Fruit fly (Drosophila melanogaster) whole organism, embryonic: ENCODE results near the gene TbCMF46.

Experiments
- Atf-2 ChIP-seq: fragments of 200-800 bp; sonication (Bioruptor generic); optimal IDR thresholded peaks from 2 replicates; lab custom pipeline; 2016; ENCODE audit warnings: missing biosample characterization, missing genetic modification characterization
- Bdp1 ChIP-seq: fragments of 200-800 bp; sonication (Bioruptor generic); optimal IDR thresholded peaks from 3 replicates; lab custom pipeline; 2016; ENCODE audit warnings: missing biosample characterization, missing genetic modification characterization
- CG10366 ChIP-seq: fragments of 200-800 bp; sonication (Bioruptor generic); IDR thresholded peaks from 2 replicates; pipeline ENCODE4 v1.3.6; 2022; ENCODE audit warnings: missing biosample characterization, missing genetic modification characterization
- CG10431 ChIP-seq: fragments of 200-800 bp; sonication (Bioruptor generic); optimal IDR thresholded peaks from 3 replicates; lab custom pipeline; 2018; ENCODE audit warnings: missing biosample characterization, mild to moderate bottlenecking, missing genetic modification characterization
- CG10543 ChIP-seq: fragments of 200-800 bp; sonication (Bioruptor generic); optimal IDR thresholded peaks from 3 replicates; lab custom pipeline; 2017; ENCODE audit warnings: missing biosample characterization, mild to moderate bottlenecking, missing genetic modification characterization, moderate library complexity
- CG12104 ChIP-seq: fragments of 200-800 bp; sonication (Bioruptor generic); optimal IDR thresholded peaks from 3 replicates; lab custom pipeline; 2016; ENCODE audit warnings: missing biosample characterization, missing genetic modification characterization
- CG12155 ChIP-seq: fragments of 200-800 bp; sonication (Bioruptor generic); optimal IDR thresholded peaks from 3 replicates; lab custom pipeline; 2016; ENCODE audit warnings: missing biosample characterization, missing genetic modification characterization
- CG1233 ChIP-seq: fragments of 200-800 bp; sonication (Bioruptor generic); optimal IDR thresholded peaks from 4 replicates; lab custom pipeline; 2018; ENCODE audit warnings: missing biosample characterization, mild to moderate bottlenecking, missing genetic modification characterization
- CG12391 ChIP-seq: fragments of 200-800 bp; sonication (Bioruptor generic); optimal IDR thresholded peaks from 3 replicates; lab custom pipeline; 2018; ENCODE audit warnings: missing biosample characterization, mild to moderate bottlenecking, missing genetic modification characterization, moderate library complexity
- CG12744 ChIP-seq: fragments of 200-800 bp; sonication (Bioruptor generic); optimal IDR thresholded peaks from 2 replicates; lab custom pipeline; 2016; ENCODE audit warnings: missing biosample characterization, missing genetic modification characterization
- CG13123 ChIP-seq: fragments of 200-800 bp; sonication (Bioruptor generic); optimal IDR thresholded peaks from 2 replicates; lab custom pipeline; 2016; ENCODE audit warnings: missing biosample characterization, missing genetic modification characterization
- CG14667 ChIP-seq: fragments of 200-800 bp; sonication (Bioruptor generic); IDR thresholded peaks from 2 replicates; pipeline ENCODE4 v1.3.6; 2022; ENCODE audit warnings: missing biosample characterization, missing genetic modification characterization
- CG14860 ChIP-seq: fragments of 200-800 bp; sonication (Bioruptor generic); IDR thresholded peaks from 3 replicates; pipeline ENCODE4 v1.3.6; 2022; ENCODE audit warnings: missing biosample characterization, missing genetic modification characterization; ENCODE audit not compliant: partially characterized antibody
- CG18011 ChIP-seq: fragments of 200-800 bp; sonication (Bioruptor generic); optimal IDR thresholded peaks from 2 replicates; lab custom pipeline; 2017; ENCODE audit warnings: missing biosample characterization, missing genetic modification characterization, mild to moderate bottlenecking, moderate library complexity, missing genotype
- CG18764 ChIP-seq: fragments of 200-800 bp; sonication (Bioruptor generic); optimal IDR thresholded peaks from 3 replicates; lab custom pipeline; 2016; ENCODE audit warnings: missing biosample characterization, missing genetic modification characterization
- CG30431 ChIP-seq: fragments of 200-800 bp; sonication (Bioruptor generic); optimal IDR thresholded peaks from 2 replicates; lab custom pipeline; 2017; ENCODE audit warnings: missing biosample characterization, missing genetic modification characterization
- CG31441 ChIP-seq: fragments of 200-800 bp; sonication (Bioruptor generic); IDR thresholded peaks from 2 replicates; pipeline ENCODE4 v1.3.6; 2022; ENCODE audit warnings: missing biosample characterization, missing genetic modification characterization
- CG5953 ChIP-seq: fragments of 200-800 bp; sonication (Bioruptor generic); IDR thresholded peaks from 2 replicates; pipeline ENCODE4 v1.3.6; 2022; ENCODE audit warnings: missing biosample characterization, missing genetic modification characterization
- CG6689 ChIP-seq: fragments of 200-800 bp; sonication (Bioruptor generic); IDR thresholded peaks from 2 replicates; pipeline ENCODE4 v1.3.6; 2022; ENCODE audit warnings: missing biosample characterization, missing genetic modification characterization
- CG6765 ChIP-seq: fragments of 200-800 bp; sonication (Bioruptor generic); optimal IDR thresholded peaks from 3 replicates; lab custom pipeline; 2017; ENCODE audit warnings: missing biosample characterization, mild to moderate bottlenecking, missing genetic modification characterization
- CG6854 ChIP-seq: fragments of 200-800 bp; sonication (Bioruptor generic); optimal IDR thresholded peaks from 3 replicates; lab custom pipeline; 2017; ENCODE audit warnings: missing biosample characterization, mild to moderate bottlenecking, missing genetic modification characterization
- CG7357 ChIP-seq: fragments of 200-800 bp; sonication (Bioruptor generic); IDR thresholded peaks from 3 replicates; pipeline ENCODE4 v1.3.6; 2022; ENCODE audit warnings: missing biosample characterization, missing genetic modification characterization
- CG9876 ChIP-seq: fragments of 200-800 bp; sonication (Bioruptor generic); optimal IDR thresholded peaks from 2 replicates; lab custom pipeline; 2016; ENCODE audit warnings: missing biosample characterization, missing genetic modification characterization
- CHES-1-like ChIP-seq: fragments of 200-800 bp; sonication (Bioruptor generic); optimal IDR thresholded peaks from 2 replicates; lab custom pipeline; 2016; ENCODE audit warnings: missing biosample characterization, missing genetic modification characterization
- CTCF ChIP-seq: fragments of 200-800 bp; sonication (Bioruptor generic); optimal IDR thresholded peaks from 2 replicates; lab custom pipeline; 2017; ENCODE audit warnings: missing biosample characterization, mild to moderate bottlenecking, missing genetic modification characterization, moderate library complexity
- Doc2 ChIP-seq: fragments of 200-800 bp; sonication (Bioruptor generic); IDR thresholded peaks from 2 replicates; pipeline ENCODE4 v1.3.6; 2022; ENCODE audit warnings: missing biosample characterization, missing genetic modification characterization
- Fer3 ChIP-seq: fragments of 200-800 bp; sonication (Bioruptor generic); optimal IDR thresholded peaks from 2 replicates; lab custom pipeline; 2018; ENCODE audit warnings: missing biosample characterization, mild to moderate bottlenecking, missing genetic modification characterization, moderate library complexity
- GATAe ChIP-seq: fragments of 200-800 bp; sonication (Bioruptor generic); conservative IDR thresholded peaks from 2 replicates; pipeline ENCODE4 v1.3.6; 2022; ENCODE audit warnings: missing biosample characterization, missing genetic modification characterization
- HLH54F ChIP-seq: fragments of 200-800 bp; sonication (Bioruptor generic); optimal IDR thresholded peaks from 3 replicates; lab custom pipeline; 2016; ENCODE audit warnings: missing biosample characterization, missing genetic modification characterization
- HLHmδ ChIP-seq: fragments of 200-800 bp; sonication (Bioruptor generic); optimal IDR thresholded peaks from 2 replicates; lab custom pipeline; 2018; ENCODE audit warnings: missing biosample characterization, mild to moderate bottlenecking, missing genetic modification characterization, moderate library complexity
- Max ChIP-seq: fragments of 200-800 bp; sonication (Bioruptor generic); optimal IDR thresholded peaks from 2 replicates; lab custom pipeline; 2016; ENCODE audit warnings: missing biosample characterization, mild to moderate bottlenecking, missing genetic modification characterization
- NfI ChIP-seq: fragments of 200-800 bp; sonication (Bioruptor generic); optimal IDR thresholded peaks from 3 replicates; lab custom pipeline; 2018; ENCODE audit warnings: missing biosample characterization, mild to moderate bottlenecking, missing genetic modification characterization, moderate library complexity
- Opbp ChIP-seq: fragments of 200-800 bp; sonication (Bioruptor generic); IDR thresholded peaks from 3 replicates; pipeline ENCODE4 v1.3.6; 2022; ENCODE audit warnings: missing biosample characterization, missing genetic modification characterization; ENCODE audit not compliant: partially characterized antibody
- al ChIP-seq: fragments of 200-800 bp; sonication (Bioruptor generic); IDR thresholded peaks from 2 replicates; pipeline ENCODE4 v1.3.6; 2022; ENCODE audit warnings: missing biosample characterization, missing genetic modification characterization
- az2 ChIP-seq: fragments of 200-800 bp; sonication (Bioruptor generic); optimal IDR thresholded peaks from 3 replicates; lab custom pipeline; 2016; ENCODE audit warnings: missing biosample characterization, missing genetic modification characterization
- bcd ChIP-seq: fragments of 200-800 bp; sonication (Bioruptor generic); optimal IDR thresholded peaks from 2 replicates; lab custom pipeline; 2017; ENCODE audit warnings: missing biosample characterization, mild to moderate bottlenecking, missing genetic modification characterization
- bowl ChIP-seq: fragments of 200-800 bp; sonication (Bioruptor generic); IDR thresholded peaks from 2 replicates; pipeline ENCODE4 v1.3.6; 2022; ENCODE audit warnings: missing biosample characterization, missing genetic modification characterization
- cato ChIP-seq: fragments of 200-800 bp; sonication (Bioruptor generic); optimal IDR thresholded peaks from 2 replicates; lab custom pipeline; 2016; ENCODE audit warnings: missing biosample characterization, missing genetic modification characterization, borderline replicate concordance
- chn ChIP-seq: fragments of 200-800 bp; sonication (Bioruptor generic); optimal IDR thresholded peaks from 2 replicates; lab custom pipeline; 2016; ENCODE audit warnings: missing biosample characterization, missing genetic modification characterization
- dpn ChIP-seq, 2 experiments: fragments of 200-800 bp; sonication (Bioruptor generic); optimal IDR thresholded peaks; 3 replicates each; lab custom pipeline; 2016; ENCODE audit warnings: missing biosample characterization in 2 of 2, missing genetic modification characterization in 2 of 2
- emc ChIP-seq: fragments of 200-800 bp; sonication (Bioruptor generic); optimal IDR thresholded peaks from 2 replicates; lab custom pipeline; 2016; ENCODE audit warnings: missing biosample characterization, missing genetic modification characterization
- gce ChIP-seq: fragments of 200-800 bp; sonication (Bioruptor generic); IDR thresholded peaks from 3 replicates; pipeline ENCODE4 v1.3.6; 2022; ENCODE audit warnings: missing biosample characterization, missing genetic modification characterization
- ham ChIP-seq: fragments of 200-800 bp; sonication (Bioruptor generic); IDR thresholded peaks from 2 replicates; pipeline ENCODE4 v1.3.6; 2022; ENCODE audit warnings: missing biosample characterization, missing genetic modification characterization
- lmd ChIP-seq: fragments of 200-800 bp; sonication (Bioruptor generic); IDR thresholded peaks from 2 replicates; pipeline ENCODE4 v1.3.6; 2022; ENCODE audit warnings: missing biosample characterization, missing genetic modification characterization
- nerfin-1 ChIP-seq: fragments of 200-800 bp; sonication (Bioruptor generic); optimal IDR thresholded peaks from 3 replicates; lab custom pipeline; 2019; ENCODE audit warnings: missing biosample characterization, mild to moderate bottlenecking, missing genetic modification characterization, moderate library complexity
- pho ChIP-seq: fragments of 200-800 bp; sonication (Bioruptor generic); optimal IDR thresholded peaks from 2 replicates; lab custom pipeline; 2016; ENCODE audit warnings: missing biosample characterization, missing genetic modification characterization
- psq ChIP-seq: fragments of 200-800 bp; sonication (Bioruptor generic); optimal IDR thresholded peaks from 2 replicates; lab custom pipeline; 2017; ENCODE audit warnings: missing biosample characterization, missing genetic modification characterization
- rib ChIP-seq: fragments of 200-800 bp; sonication (Bioruptor generic); IDR thresholded peaks from 2 replicates; pipeline ENCODE4 v1.3.6; 2022; ENCODE audit warnings: missing biosample characterization, missing genetic modification characterization
- slou ChIP-seq: fragments of 200-800 bp; sonication (Bioruptor generic); optimal IDR thresholded peaks from 3 replicates; lab custom pipeline; 2016; ENCODE audit warnings: missing biosample characterization, missing genetic modification characterization
- tll ChIP-seq, 2 experiments: fragments of 200-800 bp in 1 of 2; fragments of >200 bp in 1 of 2; sonication (Bioruptor generic) in 1 of 2; optimal IDR thresholded peaks; 2 replicates each; lab custom pipeline; 2017 to 2019; ENCODE audit warnings: missing biosample characterization in 2 of 2, missing genetic modification characterization in 2 of 2, mild to moderate bottlenecking in 1 of 2, moderate library complexity in 1 of 2
- yki ChIP-seq: fragments of >200 bp; optimal IDR thresholded peaks from 3 replicates; lab custom pipeline; 2018

The TbCMF46 gene

DNA sequence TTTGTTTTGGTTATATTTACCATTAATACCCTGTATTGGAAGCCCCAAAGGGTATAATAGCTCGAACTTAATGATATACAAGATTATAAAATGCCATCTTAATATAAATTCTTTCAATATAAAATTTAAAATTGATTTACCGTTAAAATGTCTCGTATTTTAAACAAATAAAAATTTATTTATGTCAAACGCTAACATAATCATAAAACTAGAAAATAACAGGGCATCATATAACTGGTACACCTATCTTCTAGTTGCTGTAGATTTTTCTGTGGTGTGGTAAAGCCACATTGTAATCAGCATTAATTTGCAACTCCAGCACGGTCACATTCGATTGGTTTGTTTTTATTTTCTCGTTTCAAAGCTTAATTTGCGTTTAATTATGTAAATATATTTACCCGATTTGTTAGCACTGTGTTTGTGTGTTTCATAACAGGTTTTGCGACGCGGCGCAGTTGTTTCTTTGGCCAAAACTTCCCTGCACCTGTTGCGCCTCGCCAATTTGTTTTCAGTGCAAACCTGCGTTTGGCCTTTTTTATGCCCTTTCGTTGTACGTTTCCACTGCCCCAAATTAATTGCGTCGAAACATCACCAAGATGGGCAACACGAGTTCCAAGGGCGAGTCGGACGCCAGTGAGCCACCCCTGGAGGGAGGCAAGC lies 32.5 kb upstream of the TbCMF46 start, which contains the start of the genes CG4658 and CG5846 (continued):
- TF ChIP-seq Opbp (GFP tag; lab: Robert Waterston, UW) (no peak), psq (GFP tag; lab: Kevin White, UChicago) (peak; percentile 81), CG18764 (peak; percentile 93), az2 (GFP tag; lab: Kevin White, UChicago) (peak; percentile 96), Bdp1 (GFP tag; lab: Kevin White, UChicago) (peak; percentile 80), CG14667 (GFP tag; lab: Robert Waterston, UW) (peak; percentile 94), chn (GFP tag; lab: Kevin White, UChicago) (peak; percentile 79), CG18011 (GFP tag; lab: Kevin White, UChicago) (peak; percentile 82), gce (peak; percentile 87), CG12104 (GFP tag; lab: Kevin White, UChicago) (peak; percentile 85), CG9876 (GFP tag; lab: Kevin White, UChicago) (peak; percentile 50), bowl (peak; percentile 81), CG6689 (peak; percentile 97), CG10366 (peak; percentile 92), CG12391 (tag; lab: Kevin White, UChicago) (peak; percentile 98), CG31441 (GFP tag; lab: Robert Waterston, UW) (peak; percentile 97), Fer3 (tag; lab: Kevin White, UChicago) (peak; percentile 94), CG5953 (GFP tag; lab: Robert Waterston, UW) (peak; percentile 86), CG10431 (GFP tag; lab: Kevin White, UChicago) (peak; percentile 77), CG6854 (GFP tag; lab: Kevin White, UChicago) (peak; percentile 78), GATAe (peak; percentile 81), CG12155 (GFP tag; lab: Kevin White, UChicago) (peak; percentile 92), CG1233 (GFP tag; lab: Kevin White, UChicago) (peak; percentile 89), NfI (GFP tag; lab: Kevin White, UChicago) (peak; percentile 87), CG13123 (GFP tag; lab: Kevin White, UChicago) (peak; percentile 90), yki (lab: Kevin White, UChicago) (no peak), CG14860 (GFP tag; lab: Robert Waterston, UW) (no peak), CG30431 (peak; percentile 73), tll (GFP tag; optimal IDR thresholded peaks at IDR 0.05; lab: Kevin White, UChicago) (peak in 1 of 2 experiments; percentile 54), Max (GFP tag; lab: Kevin White, UChicago) (peak; percentile 90), bcd (GFP tag; lab: Kevin White, UChicago) (peak; percentile 93), HLH54F (GFP tag; lab: Kevin White, UChicago) (peak; percentile 75), Atf-2 (GFP tag; lab: Kevin White, UChicago) (peak; percentile 75), cato (GFP tag; lab: Kevin White, UChicago) (peak; percentile 91), CG6765 (GFP tag; lab: Kevin White, UChicago) (peak; percentile 63), ham (GFP tag; lab: Robert Waterston, UW) (peak; percentile 50; the same call in 1 of the 2 replicates), CG7357 (peak; percentile 89), CG10543 (GFP tag; lab: Kevin White, UChicago) (peak; percentile 74), pho (GFP tag; lab: Kevin White, UChicago) (peak; percentile 89), al (GFP tag; lab: Robert Waterston, UW) (peak; percentile 93), emc (GFP tag; lab: Kevin White, UChicago) (peak; percentile 30), lmd (peak; percentile 95), CHES-1-like (GFP tag; lab: Kevin White, UChicago) (peak; percentile 71), HLHmδ (GFP tag; lab: Kevin White, UChicago) (no peak), dpn (GFP tag; optimal IDR thresholded peaks at IDR 0.05; lab: Kevin White, UChicago) (peak; percentile 81 to 95), CG12744 (GFP tag; lab: Kevin White, UChicago) (peak; percentile 75), rib (GFP tag; lab: Robert Waterston, UW) (peak; percentile 86), CTCF (peak; percentile 33), slou (GFP tag; lab: Kevin White, UChicago) (peak; percentile 88), nerfin-1 (tag; lab: Kevin White, UChicago) (peak; percentile 86), Doc2 (GFP tag; lab: Robert Waterston, UW) (peak; percentile 48; the same call in 1 of the 2 replicates)
